Fruit fly (Drosophila melanogaster) whole organism, prepupa: ENCODE results near the gene drn.

Experiments used
- Blimp-1 ChIP-seq: fragments of 200-800 bp; sonication (Bioruptor generic); optimal IDR thresholded peaks from 3 replicates; lab custom pipeline; 2017; ENCODE audit warnings: missing biosample characterization, missing genetic modification characterization, mild to moderate bottlenecking, moderate library complexity, missing genetic modification reagents
- CG10631 ChIP-seq: fragments of 200-800 bp; sonication (Bioruptor generic); optimal IDR thresholded peaks from 2 replicates; lab custom pipeline; 2016; ENCODE audit warnings: missing biosample characterization, missing genetic modification characterization
- CG11294 ChIP-seq: fragments of 200-800 bp; sonication (Bioruptor generic); IDR thresholded peaks from 2 replicates; pipeline ENCODE4 v1.3.6; 2022; ENCODE audit warnings: missing biosample characterization, missing genetic modification characterization
- CG11762 ChIP-seq: fragments of 200-800 bp; sonication (Bioruptor generic); optimal IDR thresholded peaks from 3 replicates; lab custom pipeline; 2016; ENCODE audit warnings: missing biosample characterization, missing genetic modification characterization; ENCODE audit not compliant: insufficient read depth
- CG11902 ChIP-seq: fragments of 200-800 bp; sonication (Bioruptor generic); optimal IDR thresholded peaks from 3 replicates; lab custom pipeline; 2016; ENCODE audit warnings: missing biosample characterization, missing genetic modification characterization
- CG15336 ChIP-seq: fragments of 200-800 bp; sonication (Bioruptor generic); IDR thresholded peaks from 2 replicates; pipeline ENCODE4 v1.3.6; 2022; ENCODE audit warnings: missing biosample characterization, missing genetic modification characterization
- CG1621 ChIP-seq: fragments of 200-800 bp; sonication (Bioruptor generic); optimal IDR thresholded peaks from 3 replicates; lab custom pipeline; 2018; ENCODE audit warnings: missing biosample characterization, mild to moderate bottlenecking, missing genetic modification characterization
- CG16779 ChIP-seq: fragments of 200-800 bp; sonication (Bioruptor generic); optimal IDR thresholded peaks from 3 replicates; lab custom pipeline; 2017; ENCODE audit warnings: missing biosample characterization, mild to moderate bottlenecking, missing genetic modification characterization
- CG32006 ChIP-seq: fragments of 200-800 bp; sonication (Bioruptor generic); optimal IDR thresholded peaks from 3 replicates; lab custom pipeline; 2017; ENCODE audit warnings: missing biosample characterization, mild to moderate bottlenecking, missing genetic modification characterization
- CG3919 ChIP-seq: fragments of 200-800 bp; sonication (Bioruptor generic); optimal IDR thresholded peaks from 3 replicates; lab custom pipeline; 2016; ENCODE audit warnings: missing biosample characterization, missing genetic modification characterization
- CG4318 ChIP-seq: fragments of 200-800 bp; sonication (Bioruptor generic); optimal IDR thresholded peaks from 3 replicates; lab custom pipeline; 2017; ENCODE audit warnings: missing biosample characterization, mild to moderate bottlenecking, missing genetic modification characterization
- CG6163 ChIP-seq: fragments of 200-800 bp; sonication (Bioruptor generic); IDR thresholded peaks from 3 replicates; pipeline ENCODE4 v1.3.6; 2022; ENCODE audit warnings: missing biosample characterization, missing genetic modification characterization
- CG6276 ChIP-seq: fragments of 200-800 bp; sonication (Bioruptor generic); optimal IDR thresholded peaks from 2 replicates; lab custom pipeline; 2017; ENCODE audit warnings: missing biosample characterization, mild to moderate bottlenecking, missing genetic modification characterization
- CG6792 ChIP-seq: fragments of 200-800 bp; sonication (Bioruptor generic); optimal IDR thresholded peaks from 3 replicates; lab custom pipeline; 2016; ENCODE audit warnings: missing biosample characterization, missing genetic modification characterization
- CG6808 ChIP-seq: fragments of 200-800 bp; sonication (Bioruptor generic); optimal IDR thresholded peaks from 3 replicates; lab custom pipeline; 2017; ENCODE audit warnings: missing biosample characterization, missing genetic modification characterization, mild to moderate bottlenecking, moderate library complexity, missing genetic modification reagents
- CG6854 ChIP-seq: fragments of 200-800 bp; sonication (Bioruptor generic); optimal IDR thresholded peaks from 2 replicates; lab custom pipeline; 2017; ENCODE audit warnings: missing biosample characterization, mild to moderate bottlenecking, missing genetic modification characterization
- CG8119 ChIP-seq: fragments of 200-800 bp; sonication (Bioruptor generic); IDR thresholded peaks from 3 replicates; pipeline ENCODE4 v1.3.6; 2022; ENCODE audit warnings: missing biosample characterization, missing genetic modification characterization
- CG8632 ChIP-seq: fragments of 200-800 bp; sonication (Bioruptor generic); optimal IDR thresholded peaks from 3 replicates; lab custom pipeline; 2016; ENCODE audit warnings: missing biosample characterization, missing genetic modification characterization
- CG9139 ChIP-seq: fragments of 200-800 bp; sonication (Bioruptor generic); optimal IDR thresholded peaks from 3 replicates; lab custom pipeline; 2017; ENCODE audit warnings: missing biosample characterization, mild to moderate bottlenecking, missing genetic modification characterization
- Eip78C ChIP-seq: fragments of 200-800 bp; sonication (Bioruptor generic); peaks from one replicate; lab custom pipeline; 2016; ENCODE audit warnings: missing biosample characterization, missing genetic modification characterization
- Eip93F ChIP-seq: fragments of 200-800 bp; sonication (Bioruptor generic); optimal IDR thresholded peaks from 2 replicates; lab custom pipeline; 2016; ENCODE audit warnings: missing biosample characterization, mild to moderate bottlenecking, missing genetic modification characterization
- Ets21C ChIP-seq: fragments of 200-800 bp; sonication (Bioruptor generic); optimal IDR thresholded peaks from 3 replicates; lab custom pipeline; 2016; ENCODE audit warnings: missing biosample characterization, missing genetic modification characterization
- Hr38 ChIP-seq: sonication (Bioruptor generic); optimal IDR thresholded peaks from 2 replicates; lab custom pipeline; 2016; ENCODE audit warnings: missing biosample characterization, missing genetic modification characterization
- Hr39 ChIP-seq: fragments of 200-800 bp; sonication (Bioruptor generic); optimal IDR thresholded peaks from 2 replicates; lab custom pipeline; 2016; ENCODE audit warnings: missing biosample characterization, missing genetic modification characterization
- Lpt ChIP-seq: fragments of 200-800 bp; sonication (Bioruptor generic); optimal IDR thresholded peaks from 3 replicates; lab custom pipeline; 2016; ENCODE audit warnings: missing biosample characterization, missing genetic modification characterization
- Met ChIP-seq: fragments of 200-800 bp; sonication (Bioruptor generic); optimal IDR thresholded peaks from 3 replicates; lab custom pipeline; 2016; ENCODE audit warnings: missing biosample characterization, missing genetic modification characterization
- Smox ChIP-seq: fragments of 200-800 bp; sonication (Bioruptor generic); optimal IDR thresholded peaks from 3 replicates; lab custom pipeline; 2016; ENCODE audit warnings: missing biosample characterization, missing genetic modification characterization
- Sox102F ChIP-seq: fragments of 200-800 bp; sonication (Bioruptor generic); optimal IDR thresholded peaks from 2 replicates; lab custom pipeline; 2016; ENCODE audit warnings: missing biosample characterization, mild to moderate bottlenecking, missing genetic modification characterization
- Sox14 ChIP-seq: fragments of 200-800 bp; sonication (Bioruptor generic); optimal IDR thresholded peaks from 3 replicates; lab custom pipeline; 2016; ENCODE audit warnings: missing biosample characterization, missing genetic modification characterization
- Sox15 ChIP-seq: fragments of 200-800 bp; sonication (Bioruptor generic); optimal IDR thresholded peaks from 3 replicates; lab custom pipeline; 2016; ENCODE audit warnings: missing biosample characterization, missing genetic modification characterization
- achi ChIP-seq: fragments of 200-800 bp; sonication (Bioruptor generic); optimal IDR thresholded peaks from 3 replicates; lab custom pipeline; 2016; ENCODE audit warnings: missing biosample characterization, missing genetic modification characterization
- acj6 ChIP-seq: fragments of 200-800 bp; sonication (Bioruptor generic); optimal IDR thresholded peaks from 3 replicates; lab custom pipeline; 2016; ENCODE audit warnings: missing biosample characterization, missing genetic modification characterization
- cyc ChIP-seq: fragments of 200-800 bp; sonication (Bioruptor generic); optimal IDR thresholded peaks from 3 replicates; lab custom pipeline; 2016; ENCODE audit warnings: missing biosample characterization, missing genetic modification characterization
- dac ChIP-seq: fragments of 200-800 bp; sonication (Bioruptor generic); optimal IDR thresholded peaks from 2 replicates; lab custom pipeline; 2017; ENCODE audit warnings: missing biosample characterization, mild to moderate bottlenecking, missing genetic modification characterization
- dsx ChIP-seq: fragments of 200-800 bp; optimal IDR thresholded peaks from 3 replicates; lab custom pipeline; 2019; ENCODE audit warnings: missing biosample characterization, mild to moderate bottlenecking, missing genetic modification characterization, moderate library complexity; ENCODE audit not compliant: poor library complexity, severe bottlenecking
- eg ChIP-seq: fragments of 200-800 bp; sonication (Bioruptor generic); IDR thresholded peaks from 3 replicates; pipeline ENCODE4 v1.3.6; 2022; ENCODE audit warnings: missing biosample characterization, missing genetic modification characterization
- esn ChIP-seq: fragments of 200-800 bp; sonication (Bioruptor generic); optimal IDR thresholded peaks from 2 replicates; lab custom pipeline; 2016; ENCODE audit warnings: missing biosample characterization, mild to moderate bottlenecking, missing genetic modification characterization, moderate library complexity
- fd59A ChIP-seq: fragments of 200-800 bp; sonication (Bioruptor generic); optimal IDR thresholded peaks from 2 replicates; lab custom pipeline; 2017; ENCODE audit warnings: missing biosample characterization, mild to moderate bottlenecking, missing genetic modification characterization, missing genetic modification reagents
- fd85E ChIP-seq: fragments of 200-800 bp; sonication (Bioruptor generic); optimal IDR thresholded peaks from 3 replicates; lab custom pipeline; 2016; ENCODE audit warnings: missing biosample characterization, missing genetic modification characterization
- fkh ChIP-seq: fragments of 200-800 bp; sonication (Bioruptor generic); optimal IDR thresholded peaks from 3 replicates; lab custom pipeline; 2017; ENCODE audit warnings: missing biosample characterization, mild to moderate bottlenecking, missing genetic modification characterization, moderate library complexity
- lz ChIP-seq: fragments of 200-800 bp; sonication (Bioruptor generic); optimal IDR thresholded peaks from 3 replicates; lab custom pipeline; 2016; ENCODE audit warnings: missing biosample characterization, missing genetic modification characterization
- net ChIP-seq: fragments of 200-800 bp; sonication (Bioruptor generic); optimal IDR thresholded peaks from 3 replicates; lab custom pipeline; 2016; ENCODE audit warnings: missing biosample characterization, missing genetic modification characterization
- pdm3 ChIP-seq: fragments of 200-800 bp; sonication (Bioruptor generic); optimal IDR thresholded peaks from 3 replicates; lab custom pipeline; 2016; ENCODE audit warnings: missing biosample characterization, missing genetic modification characterization
- salr ChIP-seq, 2 experiments: fragments of 200-800 bp; sonication (Bioruptor generic); optimal IDR thresholded peaks; 3 replicates each; lab custom pipeline; 2016 to 2018; ENCODE audit warnings: missing biosample characterization in 2 of 2, missing genetic modification characterization in 2 of 2, mild to moderate bottlenecking in 1 of 2
- spab ChIP-seq: fragments of 200-800 bp; sonication (Bioruptor generic); optimal IDR thresholded peaks from 2 replicates; lab custom pipeline; 2017; ENCODE audit warnings: missing biosample characterization, mild to moderate bottlenecking, missing genetic modification characterization, missing genetic modification reagents
- svp ChIP-seq: fragments of 200-800 bp; sonication (Bioruptor generic); peaks from one replicate; lab custom pipeline; 2016; ENCODE audit warnings: missing biosample characterization, missing genetic modification characterization
- topi ChIP-seq: fragments of 200-800 bp; sonication (Bioruptor generic); optimal IDR thresholded peaks from 3 replicates; lab custom pipeline; 2016; ENCODE audit warnings: missing biosample characterization, missing genetic modification characterization
- vri ChIP-seq: fragments of 200-800 bp; sonication (Bioruptor generic); optimal IDR thresholded peaks from 3 replicates; lab custom pipeline; 2016; ENCODE audit warnings: missing biosample characterization, mild to moderate bottlenecking, missing genetic modification characterization

Gene drn

dm6 chr3R:9346539-9346938, 6.5 kb downstream of the drn start (continued):
- TF ChIP-seq CG3919 (GFP tag; lab: Kevin White, UChicago) (peak; percentile 32), svp (peak; percentile 74), pdm3 (GFP tag; lab: Kevin White, UChicago) (peak; percentile 67), fkh (GFP tag; lab: Kevin White, UChicago) (no peak), Eip93F (GFP tag; lab: Kevin White, UChicago) (peak; percentile 16), CG8632 (peak; percentile 52), Eip78C (peak; percentile 74), CG6792 (peak; percentile 57), CG11762 (GFP tag; lab: Kevin White, UChicago) (no peak), Met (GFP tag; lab: Kevin White, UChicago) (peak; percentile 58), lz (GFP tag; lab: Kevin White, UChicago) (peak; percentile 46), fd59A (GFP tag; lab: Kevin White, UChicago) (peak; percentile 49), Ets21C (GFP tag; lab: Kevin White, UChicago) (no peak), Smox (GFP tag; lab: Kevin White, UChicago) (peak; percentile 59), CG11294 (GFP tag; lab: Robert Waterston, UW) (no peak), CG8119 (GFP tag; lab: Robert Waterston, UW) (peak; percentile 35; the same call in 1 of the 3 replicates), CG6163 (GFP tag; lab: Robert Waterston, UW) (peak; percentile 44; the same call in 2 of the 3 replicates), CG4318 (GFP tag; lab: Kevin White, UChicago) (peak; percentile 17), CG1621 (tag; lab: Kevin White, UChicago) (peak; percentile 5), fd85E (GFP tag; lab: Kevin White, UChicago) (no peak), Blimp-1 (GFP tag; lab: Kevin White, UChicago) (no peak), Sox102F (GFP tag; lab: Kevin White, UChicago) (peak; percentile 58), CG6854 (GFP tag; lab: Kevin White, UChicago) (no peak), dsx (GFP tag; lab: Kevin White, UChicago) (peak; percentile 39), spab (GFP tag; lab: Kevin White, UChicago) (peak; percentile 46)

dm6 chr3R:9347702-9348378, 7.8 kb downstream of the drn start:
- TF ChIP-seq CG15336 (peak; percentile 90), CG9139 (GFP tag; lab: Kevin White, UChicago) (peak; percentile 70), esn (GFP tag; lab: Kevin White, UChicago) (peak; percentile 89), Ets21C (GFP tag; lab: Kevin White, UChicago) (peak; percentile 68), dac (GFP tag; lab: Kevin White, UChicago) (peak; percentile 56), eg (peak; percentile 87), CG8632 (peak; percentile 88), CG32006 (GFP tag; lab: Kevin White, UChicago) (peak; percentile 93), Hr38 (GFP tag; lab: Kevin White, UChicago) (no peak), topi (GFP tag; lab: Kevin White, UChicago) (peak; percentile 85), dsx (GFP tag; lab: Kevin White, UChicago) (peak; percentile 89), Lpt (peak; percentile 90), cyc (GFP tag; lab: Kevin White, UChicago) (peak; percentile 74), CG6276 (peak; percentile 84), CG11902 (GFP tag; lab: Kevin White, UChicago) (peak; percentile 74), CG6808 (GFP tag; lab: Kevin White, UChicago) (peak; percentile 89), vri (peak; percentile 44), CG8119 (GFP tag; lab: Robert Waterston, UW) (peak; percentile 86), spab (GFP tag; lab: Kevin White, UChicago) (peak; percentile 89), pdm3 (GFP tag; lab: Kevin White, UChicago) (peak; percentile 93), Sox14 (peak; percentile 90), Sox15 (GFP tag; lab: Kevin White, UChicago) (peak; percentile 77), achi (GFP tag; lab: Kevin White, UChicago) (peak; percentile 92), Hr39 (peak; percentile 79), svp (peak; percentile 93), acj6 (GFP tag; lab: Kevin White, UChicago) (peak; percentile 92), salr (GFP tag; optimal IDR thresholded peaks at IDR 0.05; lab: Kevin White, UChicago) (peak; percentile 85), CG16779 (tag; lab: Kevin White, UChicago) (peak; percentile 85), net (GFP tag; lab: Kevin White, UChicago) (peak; percentile 92), CG10631 (GFP tag; lab: Kevin White, UChicago) (peak; percentile 93), CG11294 (GFP tag; lab: Robert Waterston, UW) (peak; percentile 42; the same call in 1 of the 2 replicates), Eip78C (peak; percentile 98)
